Worm (Caenorhabditis elegans): ENCODE results near the gene athp-3.

Gene athp-3

ce11 chrIV:17048257-17048656 lies at the start of gene athp-3:
athp-3 (minus strand) TSS chrIV:17048357.
- TF ChIP-seq nfyb-1 (GFP tag; IDR thresholded peaks at IDR 0.05) (no peak), mxl-1 (tag; optimal IDR thresholded peaks at IDR 0.05) (no peak), repo-1 (tag; optimal IDR thresholded peaks at IDR 0.05) (no peak), D2030.7 (GFP tag; IDR thresholded peaks at IDR 0.05) (no peak), lin-40 (tag; optimal IDR thresholded peaks at IDR 0.05) (no peak), ceh-27 (GFP tag; optimal IDR thresholded peaks at IDR 0.05) (no peak), somi-1 (GFP tag; optimal IDR thresholded peaks at IDR 0.05) (no peak), F52B5.7 (tag; optimal IDR thresholded peaks at IDR 0.05) (no peak), F22D6.2 (tag; optimal IDR thresholded peaks at IDR 0.05) (no peak), B0261.1 (tag; optimal IDR thresholded peaks at IDR 0.05) (no peak), K12H6.12 (tag; optimal IDR thresholded peaks at IDR 0.05) (no peak), snpc-4 (GFP tag; optimal IDR thresholded peaks at IDR 0.05) (no peak), snpc-4 (tag; optimal IDR thresholded peaks at IDR 0.05) (no peak)

DNA sequence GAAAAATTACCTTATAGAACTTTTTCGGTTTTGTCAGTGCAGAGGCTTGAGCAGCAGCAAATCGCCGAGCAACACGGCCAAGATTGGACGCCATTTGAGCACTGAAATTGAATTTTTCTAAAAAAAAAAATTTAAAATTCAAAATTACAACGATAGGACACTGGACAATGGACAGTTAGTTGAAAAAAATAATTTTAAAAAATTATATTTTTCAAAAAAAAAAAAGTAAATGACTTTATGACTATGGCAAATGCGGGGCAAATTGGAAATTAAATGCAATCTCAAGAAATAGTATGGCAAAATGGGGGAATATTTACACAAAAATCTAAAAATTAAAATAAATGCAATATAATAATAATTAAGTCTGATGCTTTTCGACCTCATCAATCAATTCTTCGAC lies 48.0 kb upstream of the athp-3 start, which contains the start of gene Y116A8C.27:
TSS of gene Y116A8C.27 (minus strand) at position 101 of the 400 bp plus-strand sequence.
- TF ChIP-seq snpc-4 (GFP tag; optimal IDR thresholded peaks at IDR 0.05) (peak; percentile 4), snpc-4 (tag; optimal IDR thresholded peaks at IDR 0.05) (no peak), ceh-58 (GFP tag; IDR thresholded peaks at IDR 0.05) (no peak)

ce11 chrIV:17093701-17094100 lies 45.5 kb upstream of the athp-3 start, which contains the start of gene Y116A8C.29:
Y116A8C.29 (plus strand) TSS chrIV:17094028.
- no peak for TF ChIP-seq B0035.1 (tag; optimal IDR thresholded peaks at IDR 0.05)
- no peak for TF ChIP-seq ets-4 (GFP tag; optimal IDR thresholded peaks at IDR 0.05)
- TF ChIP-seq ztf-25 (GFP tag; IDR thresholded peaks at IDR 0.05), result no peak
- TF ChIP-seq sea-2 (GFP tag; IDR thresholded peaks at IDR 0.05), result no peak
- TF ChIP-seq hmg-1.2 (GFP tag; IDR thresholded peaks at IDR 0.05), result peak; percentile 7; the same call in 1 of the 2 replicates
- TF ChIP-seq rpc-1 (optimal IDR thresholded peaks at IDR 0.05), result no peak
- no peak for TF ChIP-seq rpc-1 (tag; optimal IDR thresholded peaks at IDR 0.05)
- peak; percentile 36 for TF ChIP-seq pha-4 (tag; optimal IDR thresholded peaks at IDR 0.05)
- no peak for TF ChIP-seq fkh-3 (tag; optimal IDR thresholded peaks at IDR 0.05)

ce11 chrIV:17088849-17089248 lies 40.7 kb upstream of the athp-3 start, which contains the start of gene Y116A8C.43:
Y116A8C.43 (plus strand) TSS chrIV:17088851.
- TF ChIP-seq hsf-1 (GFP tag; IDR thresholded peaks at IDR 0.05) (no peak), lag-1 (GFP tag; IDR thresholded peaks at IDR 0.05) (no peak), ceh-27 (GFP tag; optimal IDR thresholded peaks at IDR 0.05) (no peak), snpc-4 (GFP tag; optimal IDR thresholded peaks at IDR 0.05) (peak; percentile 45), snpc-4 (tag; optimal IDR thresholded peaks at IDR 0.05) (peak in 1 of 4 experiments; percentile 88), nhr-80 (tag; optimal IDR thresholded peaks at IDR 0.05) (no peak), lin-54 (GFP tag; optimal IDR thresholded peaks at IDR 0.05) (peak; percentile 7), B0035.1 (tag; optimal IDR thresholded peaks at IDR 0.05) (no peak), ceh-79 (tag; optimal IDR thresholded peaks at IDR 0.05) (no peak), rec-8 (tag; optimal IDR thresholded peaks at IDR 0.05) (no peak), dpff-1 (tag; optimal IDR thresholded peaks at IDR 0.05) (no peak), ZK185.1 (tag; optimal IDR thresholded peaks at IDR 0.05; ENCODE audit: poor library complexity, severe bottlenecking) (no peak), hmg-1.2 (GFP tag; IDR thresholded peaks at IDR 0.05) (peak; percentile 23; the same call in 1 of the 2 replicates), somi-1 (GFP tag; optimal IDR thresholded peaks at IDR 0.05) (no peak), F57C9.4 (tag; optimal IDR thresholded peaks at IDR 0.05) (peak; percentile 38), akir-1 (GFP tag; optimal IDR thresholded peaks at IDR 0.05) (no peak), ztf-6 (GFP tag; IDR thresholded peaks at IDR 0.05) (no peak), T07F8.4 (tag; optimal IDR thresholded peaks at IDR 0.05) (no peak), F57A8.1 (GFP tag; optimal IDR thresholded peaks at IDR 0.05) (no peak), unc-130 (GFP tag; optimal IDR thresholded peaks at IDR 0.05) (no peak), dox-1 (GFP tag; IDR thresholded peaks at IDR 0.05) (no peak), K12H6.12 (tag; optimal IDR thresholded peaks at IDR 0.05) (no peak), nfya-2 (GFP tag; IDR thresholded peaks at IDR 0.05) (no peak), F23B12.7 (tag; optimal IDR thresholded peaks at IDR 0.05; ENCODE audit: insufficient read depth) (no peak), F37B4.10 (GFP tag; IDR thresholded peaks at IDR 0.05) (no peak), B0261.1 (tag; optimal IDR thresholded peaks at IDR 0.05) (no peak), sea-2 (GFP tag; IDR thresholded peaks at IDR 0.05) (no peak), zfh-2 (GFP tag; conservative IDR thresholded peaks at IDR 0.05) (no peak), lir-1 (GFP tag; conservative IDR thresholded peaks at IDR 0.05) (no peak), repo-1 (tag; optimal IDR thresholded peaks at IDR 0.05) (peak; percentile 55), D2030.7 (GFP tag; IDR thresholded peaks at IDR 0.05) (0 out of 2 replicates have a peak, but pooled peaks have one; percentile 39), fkh-3 (tag; optimal IDR thresholded peaks at IDR 0.05) (no peak)
